Fruit fly (Drosophila melanogaster) whole organism, adult: ENCODE measurements around the gene CG16734.

Source experiments
- CG11617 ChIP-seq: fragments of 200-800 bp; sonication (Bioruptor generic); optimal IDR thresholded peaks from 2 replicates; lab custom pipeline; 2017; ENCODE audit warnings: mild to moderate bottlenecking, missing biosample characterization, missing genetic modification reagents, missing genetic modification characterization
- CG12768 ChIP-seq: fragments of 200-800 bp; sonication (Bioruptor generic); optimal IDR thresholded peaks from 2 replicates; lab custom pipeline; 2017; ENCODE audit warnings: missing biosample characterization, missing genetic modification characterization, mild to moderate bottlenecking, moderate library complexity, missing genetic modification reagents
- CG14711 ChIP-seq: fragments of 200-800 bp; sonication (Bioruptor generic); optimal IDR thresholded peaks from 2 replicates; lab custom pipeline; 2018; ENCODE audit warnings: missing biosample characterization, mild to moderate bottlenecking, missing genetic modification characterization, moderate library complexity
- CG1620 ChIP-seq: fragments of 200-800 bp; sonication (Bioruptor generic); optimal IDR thresholded peaks from 2 replicates; lab custom pipeline; 2016; ENCODE audit warnings: missing biosample characterization, missing genetic modification characterization
- CG33017 ChIP-seq: fragments of 200-800 bp; sonication (Bioruptor generic); optimal IDR thresholded peaks from 2 replicates; lab custom pipeline; 2018; ENCODE audit warnings: missing biosample characterization, mild to moderate bottlenecking, missing genetic modification characterization, moderate library complexity
- CG5204 ChIP-seq: fragments of 200-800 bp; sonication (Bioruptor generic); optimal IDR thresholded peaks from 2 replicates; lab custom pipeline; 2016; ENCODE audit warnings: missing biosample characterization, missing genetic modification characterization
- CG7045 ChIP-seq: fragments of 200-800 bp; sonication (Bioruptor generic); optimal IDR thresholded peaks from 2 replicates; lab custom pipeline; 2017; ENCODE audit warnings: missing biosample characterization, mild to moderate bottlenecking, missing genetic modification characterization
- CG7101 ChIP-seq: fragments of 200-800 bp; sonication (Bioruptor generic); optimal IDR thresholded peaks from 2 replicates; lab custom pipeline; 2018; ENCODE audit warnings: missing biosample characterization, mild to moderate bottlenecking, missing genetic modification characterization, moderate library complexity
- Clk ChIP-seq: fragments of 200-800 bp; sonication (Bioruptor generic); optimal IDR thresholded peaks from 2 replicates; lab custom pipeline; 2017; ENCODE audit warnings: missing biosample characterization, missing genetic modification characterization
- Crg-1 ChIP-seq: fragments of 200-800 bp; sonication (Bioruptor generic); optimal IDR thresholded peaks from 2 replicates; lab custom pipeline; 2016; ENCODE audit warnings: missing biosample characterization, missing genetic modification characterization
- Hr96 ChIP-seq: fragments of 200-800 bp; sonication (Bioruptor generic); optimal IDR thresholded peaks from 2 replicates; lab custom pipeline; 2016; ENCODE audit warnings: missing biosample characterization, missing genetic modification characterization
- Mnt ChIP-seq: fragments of 200-800 bp; sonication (Bioruptor generic); optimal IDR thresholded peaks from 2 replicates; lab custom pipeline; 2016; ENCODE audit warnings: missing biosample characterization, mild to moderate bottlenecking, missing genetic modification characterization
- bab1 ChIP-seq: fragments of 200-800 bp; sonication (Bioruptor generic); optimal IDR thresholded peaks from 3 replicates; lab custom pipeline; 2019; ENCODE audit warnings: missing biosample characterization, mild to moderate bottlenecking, missing genetic modification characterization, moderate library complexity
- cic ChIP-seq: fragments of 200-800 bp; sonication (Bioruptor generic); optimal IDR thresholded peaks from 2 replicates; lab custom pipeline; 2017; ENCODE audit warnings: missing biosample characterization, mild to moderate bottlenecking, missing genetic modification characterization, moderate library complexity
- cnc ChIP-seq, 2 experiments: fragments of >200 bp; optimal IDR thresholded peaks; 2 replicates each; lab custom pipeline; 2017
- kay ChIP-seq: fragments of 200-800 bp; sonication (Bioruptor generic); peaks from one replicate; lab custom pipeline; 2016; ENCODE audit warnings: missing biosample characterization, missing genetic modification characterization, borderline replicate concordance
- ovo ChIP-seq: fragments of 200-800 bp; sonication (Bioruptor generic); optimal IDR thresholded peaks from 2 replicates; lab custom pipeline; 2016; ENCODE audit warnings: missing biosample characterization, missing genetic modification characterization
- pad ChIP-seq: fragments of 200-800 bp; sonication (Bioruptor generic); optimal IDR thresholded peaks from 3 replicates; lab custom pipeline; 2017; ENCODE audit warnings: missing biosample characterization, missing genetic modification characterization, mild to moderate bottlenecking, moderate library complexity, missing genetic modification reagents
- tj ChIP-seq: fragments of 200-800 bp; sonication (Bioruptor generic); optimal IDR thresholded peaks from 3 replicates; lab custom pipeline; 2017; ENCODE audit warnings: missing biosample characterization, mild to moderate bottlenecking, missing genetic modification characterization, moderate library complexity
- toe ChIP-seq: fragments of 200-800 bp; sonication (Bioruptor generic); optimal IDR thresholded peaks from 2 replicates; lab custom pipeline; 2016; ENCODE audit warnings: missing biosample characterization, missing genetic modification characterization

Gene CG16734

DNA sequence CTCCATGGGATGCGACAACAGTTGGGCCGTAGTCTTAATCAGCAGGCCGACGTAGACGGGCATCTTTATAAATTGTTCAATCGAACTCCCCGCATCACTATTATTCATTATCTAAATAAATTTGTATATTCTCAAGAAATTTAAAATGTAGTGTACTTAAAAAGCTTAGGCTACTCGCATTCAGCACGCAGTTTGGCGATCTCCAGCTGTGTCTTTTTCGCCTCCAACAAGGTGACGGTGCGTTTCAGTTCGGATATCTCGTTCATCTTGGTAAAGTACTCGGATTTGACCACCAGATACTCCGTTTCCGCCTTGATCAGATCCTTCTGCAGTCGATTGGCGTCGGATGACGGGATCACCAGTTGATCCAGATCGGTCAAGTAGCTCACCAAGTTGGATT, 2.8 kb downstream of the CG16734 start, which contains the start of gene CG16736:
Gene CG16736, minus strand, starts transcription at position 101 of the 400 bp plus-strand sequence.
- TF ChIP-seq CG7101, result no peak
- no peak for TF ChIP-seq toe (GFP tag; lab: Kevin White, UChicago)
- no peak for TF ChIP-seq pad (GFP tag; lab: Kevin White, UChicago)
- no peak for TF ChIP-seq ovo (GFP tag; lab: Kevin White, UChicago)
- TF ChIP-seq CG7045, result no peak
- TF ChIP-seq CG11617 (GFP tag; lab: Kevin White, UChicago), result no peak
- TF ChIP-seq Crg-1, result no peak

DNA sequence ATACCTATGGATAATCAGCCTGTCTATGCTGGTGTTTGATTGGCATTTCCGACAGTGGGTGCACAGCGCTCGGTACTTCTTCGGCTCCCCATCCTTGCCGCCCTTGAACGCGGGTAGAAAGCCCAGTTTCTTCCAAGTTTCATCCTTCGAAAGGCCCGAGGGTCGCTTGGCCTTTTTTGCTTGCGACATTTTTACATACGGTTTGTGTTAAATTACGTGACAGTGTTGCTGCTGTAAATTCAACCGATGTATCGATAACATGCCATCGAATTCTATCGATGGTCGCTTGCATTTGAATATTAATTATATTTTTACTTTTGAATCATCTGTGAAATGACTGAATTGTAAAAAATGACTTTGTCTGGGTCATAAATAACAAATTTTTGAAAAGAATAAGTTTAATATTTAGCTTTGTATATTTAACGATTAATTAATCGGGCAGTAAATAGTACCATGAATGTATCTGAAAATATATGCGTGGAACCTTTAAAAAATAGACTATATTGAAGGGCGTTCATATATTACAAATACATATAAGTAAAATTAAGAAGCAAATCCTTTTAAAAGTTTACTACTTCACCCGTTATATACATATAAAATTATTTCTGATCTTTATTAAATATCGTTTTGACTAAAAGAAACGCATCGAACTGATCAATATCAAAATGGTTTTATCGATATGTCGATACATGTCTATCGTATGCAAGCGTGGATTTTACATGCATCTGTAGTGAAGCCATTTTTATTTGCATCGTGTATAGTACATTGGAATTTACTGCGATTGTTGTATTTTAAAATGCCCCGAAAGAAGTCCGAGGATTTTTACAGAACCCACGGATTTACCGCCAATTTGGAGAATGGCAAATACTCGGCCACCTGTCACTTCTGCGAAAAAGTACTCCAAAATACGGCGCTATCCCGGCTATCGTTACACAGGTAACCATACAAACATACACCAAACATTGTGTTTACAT, 3.7 kb downstream of the CG16734 start, which contains the start of the genes Ibf2 and Ibf1:
Gene Ibf2, minus strand, starts transcription at position 250 of the 974 bp plus-strand sequence.
Gene Ibf1, plus strand, starts transcription at position 713 of the 974 bp plus-strand sequence.
- no peak for TF ChIP-seq ovo (GFP tag; lab: Kevin White, UChicago)
- TF ChIP-seq tj (GFP tag; lab: Kevin White, UChicago), result no peak
- TF ChIP-seq CG7101, result no peak

DNA sequence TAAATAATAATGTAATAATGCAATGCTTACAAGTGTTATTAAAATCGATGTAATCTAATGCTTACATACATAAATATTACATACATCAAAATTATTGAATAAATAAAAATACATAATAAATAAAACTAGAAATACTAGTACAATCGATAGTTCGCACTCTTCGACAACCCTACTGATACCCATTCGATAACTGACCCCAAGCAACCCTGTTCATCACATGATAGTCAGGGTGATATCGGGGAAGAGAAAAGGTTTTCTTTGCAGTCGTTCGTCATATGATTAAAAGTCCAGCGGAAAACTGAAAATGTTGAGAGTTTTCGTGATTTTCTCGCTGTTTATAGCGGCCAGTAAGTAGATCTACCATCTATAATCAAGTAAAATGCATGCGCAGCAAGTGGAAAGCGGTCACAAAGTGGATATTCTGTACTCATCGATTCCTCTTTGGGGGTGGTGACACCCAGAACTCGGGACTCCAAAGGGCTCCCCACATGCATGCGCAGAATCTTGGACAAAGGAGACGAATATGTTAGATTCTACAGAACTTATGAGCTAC, 5.6 kb downstream of the CG16734 start, which contains the start of gene ATP6AP2:
Gene ATP6AP2, plus strand, starts transcription at position 218 of the 553 bp plus-strand sequence.
- peak; percentile 58 for TF ChIP-seq CG33017 (tag; lab: Kevin White, UChicago)
- no peak for TF ChIP-seq cnc (optimal IDR thresholded peaks at IDR 0.05; lab: Kevin White, UChicago)
- peak; percentile 72 for TF ChIP-seq CG7101
- TF ChIP-seq CG5204 (GFP tag; lab: Kevin White, UChicago), result no peak
- peak; percentile 88 for TF ChIP-seq bab1 (GFP tag; lab: Kevin White, UChicago)
- TF ChIP-seq pad (GFP tag; lab: Kevin White, UChicago), result peak; percentile 35
- peak; percentile 41 for TF ChIP-seq CG7045
- TF ChIP-seq Mnt (GFP tag; lab: Kevin White, UChicago), result peak; percentile 84
- TF ChIP-seq cic (GFP tag; lab: Kevin White, UChicago), result peak; percentile 33
- peak; percentile 48 for TF ChIP-seq CG12768 (GFP tag; lab: Kevin White, UChicago)
- TF ChIP-seq Clk (GFP tag; lab: Kevin White, UChicago), result no peak
- TF ChIP-seq Hr96 (GFP tag; lab: Kevin White, UChicago), result no peak
- peak; percentile 53 for TF ChIP-seq CG11617 (GFP tag; lab: Kevin White, UChicago)
- peak; percentile 33 for TF ChIP-seq tj (GFP tag; lab: Kevin White, UChicago)
- TF ChIP-seq Crg-1, result peak; percentile 67
- peak; percentile 62 for TF ChIP-seq CG1620 (GFP tag; lab: Kevin White, UChicago)
- peak; percentile 46 for TF ChIP-seq toe (GFP tag; lab: Kevin White, UChicago)
- no peak for TF ChIP-seq ovo (GFP tag; lab: Kevin White, UChicago)
- TF ChIP-seq CG14711 (tag; lab: Kevin White, UChicago), result peak; percentile 97
- no peak for TF ChIP-seq kay (GFP tag; lab: Kevin White, UChicago)

DNA sequence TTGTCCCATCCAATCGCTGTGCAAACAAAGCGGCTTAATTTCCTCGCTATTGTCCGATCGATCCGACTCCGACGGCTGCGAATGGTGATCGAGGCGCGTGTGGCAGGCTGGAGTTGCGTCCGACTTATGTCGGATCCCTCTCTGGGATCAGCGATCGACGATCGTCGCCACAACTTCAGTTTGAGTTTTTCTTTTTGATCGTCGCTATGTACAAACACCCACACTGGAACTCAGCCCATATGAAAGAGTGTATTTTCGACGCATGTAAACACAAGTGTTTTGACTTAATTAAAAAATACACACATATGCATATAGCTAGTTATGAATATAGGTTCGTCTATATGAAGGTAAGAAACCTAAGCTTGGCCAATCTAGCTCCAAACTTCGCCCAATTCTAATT, 9.2 kb downstream of the CG16734 start, which contains the start of gene sage:
Gene sage, minus strand, starts transcription at position 101 of the 400 bp plus-strand sequence.
- TF ChIP-seq Mnt (GFP tag; lab: Kevin White, UChicago), result no peak
- TF ChIP-seq CG11617 (GFP tag; lab: Kevin White, UChicago), result no peak
- TF ChIP-seq Crg-1, result no peak
- no peak for TF ChIP-seq CG12768 (GFP tag; lab: Kevin White, UChicago)
- no peak for TF ChIP-seq ovo (GFP tag; lab: Kevin White, UChicago)
- TF ChIP-seq bab1 (GFP tag; lab: Kevin White, UChicago), result no peak
- no peak for TF ChIP-seq CG1620 (GFP tag; lab: Kevin White, UChicago)
- TF ChIP-seq cnc (optimal IDR thresholded peaks at IDR 0.05; lab: Kevin White, UChicago), result no peak
- no peak for TF ChIP-seq CG33017 (tag; lab: Kevin White, UChicago)
- TF ChIP-seq tj (GFP tag; lab: Kevin White, UChicago), result no peak
- TF ChIP-seq pad (GFP tag; lab: Kevin White, UChicago), result no peak
- TF ChIP-seq CG14711 (tag; lab: Kevin White, UChicago), result no peak
- TF ChIP-seq CG7101, result no peak
- TF ChIP-seq Hr96 (GFP tag; lab: Kevin White, UChicago), result no peak
- TF ChIP-seq CG7045, result no peak
- TF ChIP-seq Clk (GFP tag; lab: Kevin White, UChicago), result no peak

DNA sequence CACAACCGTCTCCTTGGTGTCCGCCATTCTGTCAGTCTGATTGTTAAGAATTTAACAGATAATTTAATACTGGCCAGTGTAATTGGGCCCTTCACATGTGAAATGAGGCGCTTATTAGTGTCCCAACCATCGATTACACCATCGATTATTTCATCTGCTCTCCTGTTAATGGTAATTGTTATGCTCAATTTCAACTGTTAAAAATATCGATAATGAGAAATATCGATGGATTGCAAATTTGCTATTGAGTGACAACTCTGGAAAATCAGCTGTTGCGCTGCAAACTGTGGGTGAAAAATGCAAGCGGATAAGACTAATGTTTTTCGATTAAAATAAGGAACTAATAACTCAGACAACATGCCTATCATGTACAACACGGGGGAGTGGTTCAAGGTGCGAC, 11.9 kb downstream of the CG16734 start, which contains the start of the genes TrpRS and Vps16A:
Gene TrpRS, minus strand, starts transcription at position 140 of the 400 bp plus-strand sequence.
Gene Vps16A, plus strand, starts transcription at position 255 of the 400 bp plus-strand sequence.
- TF ChIP-seq CG1620 (GFP tag; lab: Kevin White, UChicago), result no peak
- TF ChIP-seq toe (GFP tag; lab: Kevin White, UChicago), result peak; percentile 15
- TF ChIP-seq ovo (GFP tag; lab: Kevin White, UChicago), result no peak
- TF ChIP-seq Mnt (GFP tag; lab: Kevin White, UChicago), result peak; percentile 60
- no peak for TF ChIP-seq Clk (GFP tag; lab: Kevin White, UChicago)
- no peak for TF ChIP-seq pad (GFP tag; lab: Kevin White, UChicago)
- peak; percentile 18 for TF ChIP-seq cic (GFP tag; lab: Kevin White, UChicago)
- no peak for TF ChIP-seq CG33017 (tag; lab: Kevin White, UChicago)
- no peak for TF ChIP-seq CG11617 (GFP tag; lab: Kevin White, UChicago)
- peak; percentile 77 for TF ChIP-seq bab1 (GFP tag; lab: Kevin White, UChicago)
- TF ChIP-seq CG14711 (tag; lab: Kevin White, UChicago), result peak; percentile 99
- TF ChIP-seq CG12768 (GFP tag; lab: Kevin White, UChicago), result no peak
- TF ChIP-seq CG5204 (GFP tag; lab: Kevin White, UChicago), result no peak
- TF ChIP-seq tj (GFP tag; lab: Kevin White, UChicago), result peak; percentile 1
